Fruit fly (Drosophila melanogaster): ENCODE measurements around the gene CG33500.

dm6 chr3L:11557209-11557608, 48.8 kb downstream of the CG33500 start:
- TF ChIP-seq CG9609 (GFP tag; optimal IDR thresholded peaks at IDR 0.05) (no peak), CG3163 (GFP tag; optimal IDR thresholded peaks at IDR 0.05) (no peak)

All from whole organism, embryonic.